Fruit fly (Drosophila melanogaster): Measurements from ENCODE around the gene CG33483.

CG33483 gene

dm6 chr3R:30902061-30902460, at the start of gene CG33483:
CG33483 (minus strand) TSS chr3R:30902161.
- TF ChIP-seq CTCF (optimal IDR thresholded peaks at IDR 0.05) (no peak), CG8478 (optimal IDR thresholded peaks at IDR 0.05) (no peak)

dm6 chr3R:30946352-30946751, 44.4 kb upstream of the CG33483 start:
- TF ChIP-seq CG8478 (optimal IDR thresholded peaks at IDR 0.05) (no peak), CTCF (optimal IDR thresholded peaks at IDR 0.05) (peak; percentile 77 to 85)

- TF ChIP-seq CG8478 (optimal IDR thresholded peaks at IDR 0.05) (no peak), CTCF (optimal IDR thresholded peaks at IDR 0.05) (no peak)
These were observed 38.3 kb upstream of the CG33483 start for dm6 chr3R:30940234-30940633.

- TF ChIP-seq CTCF (optimal IDR thresholded peaks at IDR 0.05) = no peak
- no peak for TF ChIP-seq CG8478 (optimal IDR thresholded peaks at IDR 0.05)
These were observed 35.0 kb upstream of the CG33483 start, which contains the start of gene CG15550 for dm6 chr3R:30937002-30937401. CG15550 (minus strand) TSS chr3R:30937102.

dm6 chr3R:30936407-30936806, 34.4 kb upstream of the CG33483 start, which contains the start of gene CG15549:
CG15549 (minus strand) TSS chr3R:30936507.
- TF ChIP-seq CTCF (optimal IDR thresholded peaks at IDR 0.05) (no peak), CG8478 (optimal IDR thresholded peaks at IDR 0.05) (no peak)

- no peak for TF ChIP-seq CG8478 (optimal IDR thresholded peaks at IDR 0.05)
- no peak for TF ChIP-seq CTCF (optimal IDR thresholded peaks at IDR 0.05)
These were observed 32.0 kb upstream of the CG33483 start for dm6 chr3R:30933894-30934434.

- no peak for TF ChIP-seq CG8478 (optimal IDR thresholded peaks at IDR 0.05)
- TF ChIP-seq CTCF (optimal IDR thresholded peaks at IDR 0.05) = no peak
These were observed 30.1 kb upstream of the CG33483 start for dm6 chr3R:30932092-30932491.

dm6 chr3R:30928634-30929033, 26.7 kb upstream of the CG33483 start:
- no peak for TF ChIP-seq CG8478 (optimal IDR thresholded peaks at IDR 0.05)
- TF ChIP-seq CTCF (optimal IDR thresholded peaks at IDR 0.05) = no peak

- no peak for TF ChIP-seq CG8478 (optimal IDR thresholded peaks at IDR 0.05)
- no peak for TF ChIP-seq CTCF (optimal IDR thresholded peaks at IDR 0.05)
These were observed 24.1 kb upstream of the CG33483 start for dm6 chr3R:30926033-30926432.

dm6 chr3R:30925436-30925835, 23.5 kb upstream of the CG33483 start:
- no peak for TF ChIP-seq CTCF (optimal IDR thresholded peaks at IDR 0.05)

- TF ChIP-seq CTCF (optimal IDR thresholded peaks at IDR 0.05) = no peak
- TF ChIP-seq CG8478 (optimal IDR thresholded peaks at IDR 0.05) = no peak
These were observed 21.6 kb upstream of the CG33483 start for dm6 chr3R:30923581-30923980.

- TF ChIP-seq CTCF (optimal IDR thresholded peaks at IDR 0.05) (no peak), CG8478 (optimal IDR thresholded peaks at IDR 0.05) (no peak)
These were observed 20.5 kb upstream of the CG33483 start for dm6 chr3R:30922414-30922813.

dm6 chr3R:30918872-30919271, 16.9 kb upstream of the CG33483 start:
- TF ChIP-seq CTCF (optimal IDR thresholded peaks at IDR 0.05) = no peak

- no peak for TF ChIP-seq CTCF (optimal IDR thresholded peaks at IDR 0.05)
- TF ChIP-seq CG8478 (optimal IDR thresholded peaks at IDR 0.05) = no peak
These were observed 14.1 kb upstream of the CG33483 start for dm6 chr3R:30916024-30916423.

- no peak for TF ChIP-seq CTCF (optimal IDR thresholded peaks at IDR 0.05)
These were observed 13.3 kb upstream of the CG33483 start for dm6 chr3R:30915235-30915634.

- TF ChIP-seq CTCF (optimal IDR thresholded peaks at IDR 0.05) = no peak
- TF ChIP-seq CG8478 (optimal IDR thresholded peaks at IDR 0.05) = no peak
These were observed 11.7 kb upstream of the CG33483 start for dm6 chr3R:30913704-30914103.

dm6 chr3R:30912402-30912801, 10.4 kb upstream of the CG33483 start, which contains the start of gene Ptx1:
Ptx1 (plus strand) TSS chr3R:30912754.
- peak; percentile 58 to 82 for TF ChIP-seq CTCF (optimal IDR thresholded peaks at IDR 0.05)
- peak; percentile 82 for TF ChIP-seq CG8478 (optimal IDR thresholded peaks at IDR 0.05)
